Worm (Caenorhabditis elegans): ENCODE results near the gene F58E2.2.
A peak's percentile ranks its signal among the peaks of the same experiment; 100 is the strongest.

The F58E2.2 gene

ce11 chrIV:3505940-3506339, 36.1 kb downstream of the F58E2.2 start:
- TF ChIP-seq klf-2 (GFP tag; conservative IDR thresholded peaks at IDR 0.05) (no peak), med-1 (GFP tag; optimal IDR thresholded peaks at IDR 0.05; ENCODE audit: insufficient read depth) (no peak), flt-1 (GFP tag; IDR thresholded peaks at IDR 0.05) (peak; percentile 28; the same call in 1 of the 2 replicates), ref-1 (GFP tag; conservative IDR thresholded peaks at IDR 0.05) (0 out of 2 replicates have a peak, but pooled peaks have one; percentile 19)

ce11 chrIV:3509477-3510063, 39.7 kb downstream of the F58E2.2 start, which contains the start of gene ced-10:
Gene ced-10, minus strand, starts transcription at chrIV:3509527.
- TF ChIP-seq ztf-23 (GFP tag; IDR thresholded peaks at IDR 0.05) (no peak), flt-1 (GFP tag; IDR thresholded peaks at IDR 0.05) (no peak), ztf-29 (GFP tag; IDR thresholded peaks at IDR 0.05) (no peak), med-1 (GFP tag; optimal IDR thresholded peaks at IDR 0.05; ENCODE audit: insufficient read depth) (no peak), klf-2 (GFP tag; conservative IDR thresholded peaks at IDR 0.05) (no peak), ref-1 (GFP tag; conservative IDR thresholded peaks at IDR 0.05) (no peak), tab-1 (GFP tag; IDR thresholded peaks at IDR 0.05) (no peak), T22C8.4 (GFP tag; IDR thresholded peaks at IDR 0.05) (no peak), cog-1 (tag; optimal IDR thresholded peaks at IDR 0.05) (no peak)

- no peak for TF ChIP-seq cog-1 (tag; optimal IDR thresholded peaks at IDR 0.05)
- TF ChIP-seq med-1 (GFP tag; optimal IDR thresholded peaks at IDR 0.05; ENCODE audit: insufficient read depth) = no peak
- no peak for TF ChIP-seq tab-1 (GFP tag; IDR thresholded peaks at IDR 0.05)
- TF ChIP-seq ref-1 (GFP tag; conservative IDR thresholded peaks at IDR 0.05) = no peak
Observed at ce11 chrIV:3514467-3514866, 44.6 kb downstream of the F58E2.2 start, which contains the start of gene tsg-101. Gene tsg-101, minus strand, starts transcription at chrIV:3514567.

- TF ChIP-seq ref-1 (GFP tag; conservative IDR thresholded peaks at IDR 0.05) = no peak
- TF ChIP-seq klf-2 (GFP tag; conservative IDR thresholded peaks at IDR 0.05) = no peak
- peak; percentile 89 for TF ChIP-seq T22C8.4 (GFP tag; IDR thresholded peaks at IDR 0.05)
- no peak for TF ChIP-seq flt-1 (GFP tag; IDR thresholded peaks at IDR 0.05)
- peak; percentile 54; the same call in 1 of the 2 replicates for TF ChIP-seq ztf-29 (GFP tag; IDR thresholded peaks at IDR 0.05)
- no peak for TF ChIP-seq tab-1 (GFP tag; IDR thresholded peaks at IDR 0.05)
- no peak for TF ChIP-seq med-1 (GFP tag; optimal IDR thresholded peaks at IDR 0.05; ENCODE audit: insufficient read depth)
- TF ChIP-seq cog-1 (tag; optimal IDR thresholded peaks at IDR 0.05) = peak; percentile 22
- no peak for TF ChIP-seq ztf-23 (GFP tag; IDR thresholded peaks at IDR 0.05)
Observed at ce11 chrIV:3515412-3516046, 45.7 kb downstream of the F58E2.2 start.

ce11 chrIV:3516586-3516985, 46.7 kb downstream of the F58E2.2 start, which contains the start of gene unc-33:
Gene unc-33, plus strand, starts transcription at chrIV:3516886.
- TF ChIP-seq klf-2 (GFP tag; conservative IDR thresholded peaks at IDR 0.05) (no peak), med-1 (GFP tag; optimal IDR thresholded peaks at IDR 0.05; ENCODE audit: insufficient read depth) (no peak), flt-1 (GFP tag; IDR thresholded peaks at IDR 0.05) (no peak), ztf-23 (GFP tag; IDR thresholded peaks at IDR 0.05) (no peak)

ce11 chrIV:3517582-3517981, 47.7 kb downstream of the F58E2.2 start:
- TF ChIP-seq T22C8.4 (GFP tag; IDR thresholded peaks at IDR 0.05) = no peak
- TF ChIP-seq flt-1 (GFP tag; IDR thresholded peaks at IDR 0.05) = no peak
- no peak for TF ChIP-seq ref-1 (GFP tag; conservative IDR thresholded peaks at IDR 0.05)
- no peak for TF ChIP-seq med-1 (GFP tag; optimal IDR thresholded peaks at IDR 0.05; ENCODE audit: insufficient read depth)
- no peak for TF ChIP-seq ztf-29 (GFP tag; IDR thresholded peaks at IDR 0.05)
- no peak for TF ChIP-seq cog-1 (tag; optimal IDR thresholded peaks at IDR 0.05)
- no peak for TF ChIP-seq tab-1 (GFP tag; IDR thresholded peaks at IDR 0.05)
- TF ChIP-seq ztf-23 (GFP tag; IDR thresholded peaks at IDR 0.05) = no peak
- TF ChIP-seq klf-2 (GFP tag; conservative IDR thresholded peaks at IDR 0.05) = no peak

- TF ChIP-seq ref-1 (GFP tag; conservative IDR thresholded peaks at IDR 0.05) (no peak), med-1 (GFP tag; optimal IDR thresholded peaks at IDR 0.05; ENCODE audit: insufficient read depth) (no peak), tab-1 (GFP tag; IDR thresholded peaks at IDR 0.05) (no peak), T22C8.4 (GFP tag; IDR thresholded peaks at IDR 0.05) (no peak), ztf-29 (GFP tag; IDR thresholded peaks at IDR 0.05) (no peak), flt-1 (GFP tag; IDR thresholded peaks at IDR 0.05) (no peak), ztf-23 (GFP tag; IDR thresholded peaks at IDR 0.05) (no peak), cog-1 (tag; optimal IDR thresholded peaks at IDR 0.05) (no peak), klf-2 (GFP tag; conservative IDR thresholded peaks at IDR 0.05) (no peak)
Observed at ce11 chrIV:3519352-3519751, 49.5 kb downstream of the F58E2.2 start.
